Worm (Caenorhabditis elegans) whole organism, L1 larva: Measurements from ENCODE around the gene C50F7.6.
A peak's percentile ranks its signal among the peaks of the same experiment; 100 is the strongest.

Experiments used
- C04F5.9 ChIP-seq: sonication (generic microtip); optimal IDR thresholded peaks from 2 replicates; lab custom pipeline; 2016; ENCODE audit warnings: missing genetic modification characterization, missing compliant biosample characterization
- F16B12.6 ChIP-seq: fragments of 150-350 bp; optimal IDR thresholded peaks from 2 replicates; lab custom pipeline; 2014; ENCODE audit warnings: missing biosample characterization, missing genetic modification characterization
- aha-1 ChIP-seq: fragments of 150-350 bp; optimal IDR thresholded peaks from 2 replicates; lab custom pipeline; 2014; ENCODE audit warnings: missing biosample characterization, missing genetic modification characterization
- aly-2 ChIP-seq: fragments of 150-350 bp; optimal IDR thresholded peaks from 2 replicates; lab custom pipeline; 2014; ENCODE audit warnings: missing biosample characterization, missing genetic modification characterization
- ama-1 ChIP-seq: fragments of 150-350 bp; optimal IDR thresholded peaks from 2 replicates; lab custom pipeline; 2014
- blmp-1 ChIP-seq: fragments of 150-350 bp; optimal IDR thresholded peaks from 2 replicates; lab custom pipeline; 2014; ENCODE audit warnings: missing biosample characterization, missing genetic modification characterization
- ceh-88 ChIP-seq: fragments of 200-800 bp; sonication (Bioruptor generic); IDR thresholded peaks from 2 replicates; pipeline ENCODE4 v1.3.6; 2022; ENCODE audit warnings: missing genetic modification characterization, missing compliant biosample characterization
- ces-1 ChIP-seq: fragments of 150-350 bp; optimal IDR thresholded peaks from 2 replicates; lab custom pipeline; 2014; ENCODE audit warnings: missing biosample characterization, missing genetic modification reagents, missing genetic modification characterization
- dpl-1 ChIP-seq, 3 experiments: fragments of 150-350 bp in 2 of 3; sonication (generic microtip) in 1 of 3; optimal IDR thresholded peaks; 2 replicates each; lab custom pipeline; 2014 to 2017; ENCODE audit warnings: missing biosample characterization in 3 of 3, missing genetic modification characterization in 3 of 3, missing genetic modification reagents in 3 of 3
- dsc-1 ChIP-seq: sonication (generic microtip); optimal IDR thresholded peaks from 2 replicates; lab custom pipeline; 2016; ENCODE audit warnings: mild to moderate bottlenecking, missing genetic modification characterization, missing compliant biosample characterization
- efl-1 ChIP-seq, 4 experiments: fragments of 150-350 bp; optimal IDR thresholded peaks in 3 of 4; peaks in 1 of 4; 1 replicate in 1 of 4; 2 replicates in 3 of 4; lab custom pipeline; 2014; ENCODE audit warnings: missing biosample characterization in 2 of 4, missing genetic modification characterization in 2 of 4, missing genetic modification reagents in 2 of 4
- efl-3 ChIP-seq: fragments of 200-800 bp; sonication (Bioruptor generic); optimal IDR thresholded peaks from 2 replicates; lab custom pipeline; 2018; ENCODE audit warnings: mild to moderate bottlenecking, missing genetic modification characterization, missing compliant biosample characterization
- egl-13 ChIP-seq: sonication (generic microtip); optimal IDR thresholded peaks from 2 replicates; lab custom pipeline; 2016; ENCODE audit warnings: missing genotype, missing genetic modification reagents, missing genetic modification characterization, missing compliant biosample characterization
- egl-27 ChIP-seq, 2 experiments: fragments of 150-350 bp in 1 of 2; sonication (generic microtip); optimal IDR thresholded peaks; 3 replicates each; lab custom pipeline; 2017 to 2018; ENCODE audit warnings: missing biosample characterization in 2 of 2, missing genetic modification characterization in 2 of 2, missing genetic modification reagents in 2 of 2
- elt-2 ChIP-seq: sonication (generic microtip); optimal IDR thresholded peaks from 2 replicates; lab custom pipeline; 2016; ENCODE audit warnings: missing genetic modification characterization, mild to moderate bottlenecking, inconsistent platforms, missing compliant biosample characterization, missing genetic modification reagents
- elt-3 ChIP-seq, 6 experiments: fragments of 150-350 bp in 1 of 6; sonication (generic microtip); optimal IDR thresholded peaks; 2 replicates each; lab custom pipeline; 2017 to 2018; ENCODE audit warnings: missing biosample characterization in 6 of 6, missing genetic modification characterization in 6 of 6, inconsistent platforms in 1 of 6
- fkh-10 ChIP-seq: sonication (generic microtip); optimal IDR thresholded peaks from 2 replicates; lab custom pipeline; 2017; ENCODE audit warnings: missing biosample characterization, missing genetic modification reagents, missing genetic modification characterization
- hlh-17 ChIP-seq: fragments of 200-800 bp; sonication (Bioruptor generic); optimal IDR thresholded peaks from 2 replicates; lab custom pipeline; 2018; ENCODE audit warnings: missing genetic modification characterization, mild to moderate bottlenecking, missing compliant biosample characterization, moderate library complexity, borderline replicate concordance
- hpl-2 ChIP-seq: fragments of 150-350 bp; optimal IDR thresholded peaks from 2 replicates; lab custom pipeline; 2014; ENCODE audit warnings: missing biosample characterization, missing genetic modification reagents, missing genetic modification characterization
- jun-1 ChIP-seq: fragments of 150-350 bp; optimal IDR thresholded peaks from 2 replicates; lab custom pipeline; 2014; ENCODE audit warnings: missing biosample characterization, missing genetic modification reagents, missing genetic modification characterization
- lin-13 ChIP-seq: fragments of 150-350 bp; optimal IDR thresholded peaks from 2 replicates; lab custom pipeline; 2014; ENCODE audit warnings: missing biosample characterization, missing genetic modification reagents, missing genetic modification characterization
- lin-14 ChIP-seq: fragments of 200-800 bp; sonication (Bioruptor generic); optimal IDR thresholded peaks from 2 replicates; lab custom pipeline; 2018; ENCODE audit warnings: mild to moderate bottlenecking, missing genetic modification characterization, moderate library complexity, missing compliant biosample characterization
- lin-15B ChIP-seq: fragments of 150-350 bp; sonication (generic microtip); optimal IDR thresholded peaks from 3 replicates; lab custom pipeline; 2014; ENCODE audit warnings: missing biosample characterization, missing genetic modification characterization
- lin-35 ChIP-seq, 2 experiments: fragments of 150-350 bp; optimal IDR thresholded peaks; 2 replicates each; lab custom pipeline; 2014; ENCODE audit warnings: missing biosample characterization in 2 of 2, missing genetic modification characterization in 2 of 2, missing genetic modification reagents in 2 of 2
- lin-39 ChIP-seq: fragments of 150-350 bp; optimal IDR thresholded peaks from 2 replicates; lab custom pipeline; 2014; ENCODE audit warnings: missing biosample characterization, missing genetic modification reagents, missing genetic modification characterization
- mab-9 ChIP-seq: fragments of 200-800 bp; sonication (Bioruptor generic); IDR thresholded peaks from 2 replicates; pipeline ENCODE4 v1.3.6; 2022; ENCODE audit warnings: missing genetic modification reagents, missing genetic modification characterization, missing compliant biosample characterization
- mef-2 ChIP-seq: fragments of 150-350 bp; optimal IDR thresholded peaks from 2 replicates; lab custom pipeline; 2014; ENCODE audit warnings: missing biosample characterization, missing genetic modification characterization
- mep-1 ChIP-seq: fragments of 150-350 bp; optimal IDR thresholded peaks from 2 replicates; lab custom pipeline; 2014; ENCODE audit warnings: missing biosample characterization, missing genetic modification characterization
- nhr-11 ChIP-seq: fragments of 150-350 bp; optimal IDR thresholded peaks from 2 replicates; lab custom pipeline; 2014; ENCODE audit warnings: missing biosample characterization, missing genetic modification characterization
- nhr-12 ChIP-seq: sonication (generic microtip); optimal IDR thresholded peaks from 2 replicates; lab custom pipeline; 2017; ENCODE audit warnings: missing biosample characterization, missing genetic modification characterization
- nhr-19 ChIP-seq: fragments of 200-800 bp; sonication (Bioruptor generic); conservative IDR thresholded peaks from 2 replicates; pipeline ENCODE4 v1.3.6; 2022; ENCODE audit warnings: missing genetic modification characterization, missing compliant biosample characterization
- nhr-20 ChIP-seq: sonication (generic microtip); optimal IDR thresholded peaks from 2 replicates; lab custom pipeline; 2016; ENCODE audit warnings: mild to moderate bottlenecking, missing genetic modification characterization, missing compliant biosample characterization
- nhr-237 ChIP-seq: fragments of 150-350 bp; optimal IDR thresholded peaks from 2 replicates; lab custom pipeline; 2014; ENCODE audit warnings: missing biosample characterization, missing genetic modification characterization
- nhr-47 ChIP-seq: sonication (generic microtip); optimal IDR thresholded peaks from 2 replicates; lab custom pipeline; 2016; ENCODE audit warnings: mild to moderate bottlenecking, missing genetic modification characterization, moderate library complexity, missing compliant biosample characterization
- nhr-76 ChIP-seq: sonication (generic microtip); optimal IDR thresholded peaks from 2 replicates; lab custom pipeline; 2017; ENCODE audit warnings: missing biosample characterization, missing genetic modification characterization
- nhr-77 ChIP-seq: fragments of 150-350 bp; optimal IDR thresholded peaks from 2 replicates; lab custom pipeline; 2014; ENCODE audit warnings: missing biosample characterization, missing genetic modification characterization
- nhr-90 ChIP-seq: sonication (generic microtip); optimal IDR thresholded peaks from 2 replicates; lab custom pipeline; 2016; ENCODE audit warnings: mild to moderate bottlenecking, missing genetic modification characterization, missing compliant biosample characterization; ENCODE audit not compliant: poor library complexity
- pax-3 ChIP-seq: fragments of 200-800 bp; sonication (Bioruptor generic); optimal IDR thresholded peaks from 2 replicates; lab custom pipeline; 2018; ENCODE audit warnings: mild to moderate bottlenecking, missing genetic modification characterization, moderate library complexity, missing compliant biosample characterization
- pqm-1 ChIP-seq: sonication (generic microtip); optimal IDR thresholded peaks from 3 replicates; lab custom pipeline; 2017; ENCODE audit warnings: missing biosample characterization, missing genetic modification characterization
- snpc-4 ChIP-seq: fragments of 150-350 bp; optimal IDR thresholded peaks from 2 replicates; lab custom pipeline; 2014; ENCODE audit warnings: missing biosample characterization, missing genetic modification characterization
- snu-23 ChIP-seq: sonication (generic microtip); optimal IDR thresholded peaks from 2 replicates; lab custom pipeline; 2016; ENCODE audit warnings: missing genetic modification characterization, missing compliant biosample characterization
- sptf-1 ChIP-seq: fragments of 150-350 bp; optimal IDR thresholded peaks from 2 replicates; lab custom pipeline; 2014; ENCODE audit warnings: missing biosample characterization, missing genetic modification characterization
- tbx-2 ChIP-seq: sonication (generic microtip); optimal IDR thresholded peaks from 2 replicates; lab custom pipeline; 2016; ENCODE audit warnings: missing genetic modification characterization, missing compliant biosample characterization
- unc-30 ChIP-seq: sonication (generic microtip); optimal IDR thresholded peaks from 2 replicates; lab custom pipeline; 2017; ENCODE audit warnings: missing biosample characterization, missing genetic modification characterization
- unc-86 ChIP-seq: sonication (generic microtip); optimal IDR thresholded peaks from 2 replicates; lab custom pipeline; 2016; ENCODE audit warnings: missing genetic modification characterization, missing compliant biosample characterization
- xbp-1 ChIP-seq: sonication (generic microtip); optimal IDR thresholded peaks from 2 replicates; lab custom pipeline; 2016; ENCODE audit warnings: missing genetic modification characterization, missing compliant biosample characterization
- zip-4 ChIP-seq: fragments of 200-800 bp; sonication (Bioruptor generic); optimal IDR thresholded peaks from 2 replicates; lab custom pipeline; 2018; ENCODE audit warnings: mild to moderate bottlenecking, missing genetic modification characterization, moderate library complexity, missing compliant biosample characterization
- ztf-11 ChIP-seq, 2 experiments: sonication (generic microtip); optimal IDR thresholded peaks; 2 replicates each; lab custom pipeline; 2016 to 2017; ENCODE audit warnings: missing genetic modification characterization in 2 of 2, missing biosample characterization in 1 of 2, missing compliant biosample characterization in 1 of 2

C50F7.6 gene

ce11 chrIV:7698320-7698719 is 24.7 kb downstream of the C50F7.6 start, which contains the start of gene flp-13:
TSS of gene flp-13 (minus strand) at chrIV:7698420.
- TF ChIP-seq dpl-1 (GFP tag; optimal IDR thresholded peaks at IDR 0.05; lab: Kevin White, UChicago), result no peak
- TF ChIP-seq F16B12.6 (tag; lab: Kevin White, UChicago), result no peak
- no peak for TF ChIP-seq mep-1 (tag; lab: Kevin White, UChicago)
- no peak for TF ChIP-seq nhr-11
- TF ChIP-seq snu-23 (GFP tag; lab: Kevin White, UChicago), result no peak
- no peak for TF ChIP-seq aly-2 (tag; lab: Kevin White, UChicago)
- no peak for TF ChIP-seq dsc-1 (tag; lab: Kevin White, UChicago)
- TF ChIP-seq pax-3 (tag; lab: Kevin White, UChicago), result no peak
- no peak for TF ChIP-seq nhr-237 (tag; lab: Kevin White, UChicago)
- TF ChIP-seq elt-2, result no peak
- TF ChIP-seq lin-15B (tag; lab: Kevin White, UChicago), result no peak
- no peak for TF ChIP-seq nhr-12 (tag; lab: Kevin White, UChicago)
- no peak for TF ChIP-seq jun-1 (tag; lab: Kevin White, UChicago)
- TF ChIP-seq snpc-4 (tag; lab: Kevin White, UChicago), result no peak
- TF ChIP-seq hpl-2, result no peak
- no peak for TF ChIP-seq efl-3 (GFP tag; lab: Kevin White, UChicago)

- no peak for TF ChIP-seq nhr-20 (tag; lab: Kevin White, UChicago)
- TF ChIP-seq nhr-77 (tag; lab: Kevin White, UChicago), result no peak
- TF ChIP-seq sptf-1 (tag; lab: Kevin White, UChicago), result no peak
- TF ChIP-seq mef-2 (tag; lab: Kevin White, UChicago), result no peak
- no peak for TF ChIP-seq elt-3 (tag; optimal IDR thresholded peaks at IDR 0.05; lab: Kevin White, UChicago)
- no peak for TF ChIP-seq lin-13 (GFP tag; lab: Kevin White, UChicago)
- TF ChIP-seq lin-39 (tag; lab: Kevin White, UChicago), result no peak
- TF ChIP-seq tbx-2 (tag; lab: Kevin White, UChicago), result no peak
- no peak for TF ChIP-seq lin-35 (GFP tag; optimal IDR thresholded peaks at IDR 0.05; lab: Kevin White, UChicago)
- no peak for TF ChIP-seq xbp-1 (tag; lab: Kevin White, UChicago)
- no peak for TF ChIP-seq F16B12.6 (tag; lab: Kevin White, UChicago)
- no peak for TF ChIP-seq pax-3 (tag; lab: Kevin White, UChicago)
- no peak for TF ChIP-seq dsc-1 (tag; lab: Kevin White, UChicago)
- TF ChIP-seq aha-1, result no peak
- TF ChIP-seq fkh-10, result no peak
- no peak for TF ChIP-seq nhr-47 (tag; lab: Kevin White, UChicago)
- no peak for TF ChIP-seq egl-27 (tag; optimal IDR thresholded peaks at IDR 0.05; lab: Kevin White, UChicago)
- TF ChIP-seq mab-9, result no peak
- no peak for TF ChIP-seq hlh-17 (GFP tag; lab: Kevin White, UChicago)
Measured at ce11 chrIV:7692451-7692850, 30.5 kb downstream of the C50F7.6 start.

ce11 chrIV:7689326-7689725 is 33.7 kb downstream of the C50F7.6 start:
- TF ChIP-seq elt-2 (peak; percentile 74), nhr-90 (tag; lab: Kevin White, UChicago) (no peak), egl-13 (tag; lab: Kevin White, UChicago) (no peak), ama-1 (lab: Kevin White, UChicago) (no peak)

- TF ChIP-seq mef-2 (tag; lab: Kevin White, UChicago) (no peak), pqm-1 (tag; lab: Kevin White, UChicago) (no peak), lin-39 (tag; lab: Kevin White, UChicago) (no peak), nhr-20 (tag; lab: Kevin White, UChicago) (peak; percentile 3), zip-4 (no peak), ceh-88 (GFP tag; lab: Robert Waterston, UW) (no peak), unc-86 (tag; lab: Kevin White, UChicago) (no peak), blmp-1 (peak; percentile 48), ces-1 (GFP tag; lab: Kevin White, UChicago) (no peak), nhr-76 (tag; lab: Kevin White, UChicago) (no peak), C04F5.9 (no peak), nhr-19 (no peak), fkh-10 (no peak), lin-14 (GFP tag; lab: Kevin White, UChicago) (peak; percentile 23), efl-1 (optimal IDR thresholded peaks at IDR 0.05; lab: Kevin White, UChicago) (no peak), efl-1 (GFP tag; optimal IDR thresholded peaks at IDR 0.05 in 1 of 2; lab: Kevin White, UChicago) (peak in 1 of 2 experiments; percentile 10), unc-30 (tag; lab: Kevin White, UChicago) (no peak), elt-2 (peak; percentile 71), xbp-1 (tag; lab: Kevin White, UChicago) (no peak), ztf-11 (tag; optimal IDR thresholded peaks at IDR 0.05; lab: Kevin White, UChicago) (no peak)
Measured at ce11 chrIV:7679120-7679519, 43.9 kb downstream of the C50F7.6 start.
